Fruit fly (Drosophila melanogaster): ENCODE measurements around the gene kar.

DNA sequence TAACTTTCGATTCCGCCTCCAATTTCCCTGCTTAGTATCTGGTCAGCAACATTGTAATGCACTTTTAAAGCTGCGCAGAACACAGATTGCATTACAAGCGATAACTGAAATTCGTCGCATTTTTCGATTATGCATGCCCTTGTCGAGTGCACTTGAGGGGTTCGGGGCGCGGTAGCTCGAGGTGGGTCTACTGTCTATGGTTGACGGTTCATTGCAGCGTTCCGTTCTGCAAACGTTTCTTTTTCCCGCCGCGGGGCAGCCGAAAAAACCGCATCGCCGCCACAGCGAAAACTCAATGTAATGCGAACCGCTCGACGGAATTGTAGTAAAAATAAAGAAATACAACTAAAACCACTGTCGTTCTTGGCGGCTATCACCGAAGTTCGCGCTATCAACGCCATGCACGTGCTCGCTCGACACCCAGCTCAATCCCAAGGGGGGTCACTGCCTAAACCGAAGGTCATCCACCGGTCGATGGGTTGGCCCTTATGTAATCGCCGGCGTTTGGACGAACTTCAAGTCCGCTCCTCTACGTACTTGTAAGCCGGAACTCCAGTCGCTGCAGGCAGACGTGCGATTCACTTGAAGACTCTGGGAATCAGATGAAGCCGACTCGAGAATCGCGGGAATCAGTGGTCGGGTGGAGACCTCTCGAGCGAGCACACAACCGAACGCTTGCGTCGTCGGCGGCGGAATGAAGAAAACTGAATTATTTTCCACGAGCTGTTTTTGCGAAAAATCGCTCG lies at the start of gene kar:
- TF ChIP-seq toe (GFP tag; optimal IDR thresholded peaks at IDR 0.05) (no peak), cnc (optimal IDR thresholded peaks at IDR 0.05) (no peak), CG33017 (tag; optimal IDR thresholded peaks at IDR 0.05) (peak; percentile 15), CG14711 (tag; optimal IDR thresholded peaks at IDR 0.05) (no peak), Mnt (GFP tag; optimal IDR thresholded peaks at IDR 0.05) (peak; percentile 88)
